Fruit fly (Drosophila melanogaster) whole organism, embryonic: Measurements from ENCODE around the gene pix.

Source experiments
- Awh ChIP-seq: fragments of 200-800 bp; sonication (Bioruptor generic); IDR thresholded peaks from 2 replicates; pipeline ENCODE4, ENCODE4 v1.3.6; 2022; ENCODE audit warnings: missing biosample characterization, missing genetic modification characterization
- BEAF-32 ChIP-seq: fragments of 200-800 bp; sonication (Bioruptor generic); optimal IDR thresholded peaks from 3 replicates; lab custom pipeline; 2017; ENCODE audit warnings: missing biosample characterization, missing genetic modification characterization, mild to moderate bottlenecking, moderate library complexity, missing genetic modification reagents
- CG10462 ChIP-seq: fragments of 200-800 bp; sonication (Bioruptor generic); optimal IDR thresholded peaks from 2 replicates; lab custom pipeline; 2016; ENCODE audit warnings: missing biosample characterization, missing genetic modification characterization
- CG11398 ChIP-seq: fragments of 200-800 bp; sonication (Bioruptor generic); optimal IDR thresholded peaks from 2 replicates; lab custom pipeline; 2016; ENCODE audit warnings: missing biosample characterization, missing genetic modification characterization
- CG11695 ChIP-seq: fragments of 200-800 bp; sonication (Bioruptor generic); IDR thresholded peaks from 3 replicates; pipeline ENCODE4 v1.3.6; 2022; ENCODE audit warnings: missing biosample characterization, missing genetic modification characterization
- CG12236 ChIP-seq: fragments of 200-800 bp; sonication (Bioruptor generic); optimal IDR thresholded peaks from 2 replicates; lab custom pipeline; 2016; ENCODE audit warnings: missing biosample characterization, missing genetic modification characterization
- CG12659 ChIP-seq: fragments of 200-800 bp; sonication (Bioruptor generic); optimal IDR thresholded peaks from 3 replicates; lab custom pipeline; 2017; ENCODE audit warnings: mild to moderate bottlenecking, missing biosample characterization, missing genetic modification reagents, missing genetic modification characterization
- CG13287 ChIP-seq: fragments of 200-800 bp; sonication (Bioruptor generic); IDR thresholded peaks from 2 replicates; pipeline ENCODE4 v1.3.6; 2022; ENCODE audit warnings: missing biosample characterization, missing genetic modification characterization; ENCODE audit not compliant: partially characterized antibody
- CG13296 ChIP-seq: fragments of 200-800 bp; sonication (Bioruptor generic); optimal IDR thresholded peaks from 3 replicates; lab custom pipeline; 2018; ENCODE audit warnings: missing biosample characterization, mild to moderate bottlenecking, missing genetic modification characterization
- CG13894 ChIP-seq: fragments of 200-800 bp; sonication (Bioruptor generic); optimal IDR thresholded peaks from 3 replicates; lab custom pipeline; 2018; ENCODE audit warnings: missing biosample characterization, mild to moderate bottlenecking, missing genetic modification characterization, moderate library complexity
- CG15073 ChIP-seq: fragments of 200-800 bp; sonication (Bioruptor generic); optimal IDR thresholded peaks from 2 replicates; lab custom pipeline; 2016; ENCODE audit warnings: missing biosample characterization, missing genetic modification characterization
- CG1603 ChIP-seq: fragments of 200-800 bp; sonication (Bioruptor generic); optimal IDR thresholded peaks from 2 replicates; lab custom pipeline; 2019; ENCODE audit warnings: missing biosample characterization, mild to moderate bottlenecking, missing genetic modification characterization, moderate library complexity
- CG33213 ChIP-seq: fragments of 200-800 bp; sonication (Bioruptor generic); optimal IDR thresholded peaks from 3 replicates; lab custom pipeline; 2016; ENCODE audit warnings: missing biosample characterization, missing genetic modification characterization
- CG34224 ChIP-seq: fragments of 200-800 bp; sonication (Bioruptor generic); IDR thresholded peaks from 3 replicates; pipeline ENCODE4 v1.3.6; 2022; ENCODE audit warnings: missing biosample characterization, missing genetic modification characterization; ENCODE audit not compliant: partially characterized antibody
- CG4617 ChIP-seq: fragments of 200-800 bp; sonication (Bioruptor generic); optimal IDR thresholded peaks from 3 replicates; lab custom pipeline; 2016; ENCODE audit warnings: missing biosample characterization, missing genetic modification characterization, borderline replicate concordance
- CG4820 ChIP-seq: fragments of 200-800 bp; sonication (Bioruptor generic); optimal IDR thresholded peaks from 3 replicates; lab custom pipeline; 2016; ENCODE audit warnings: missing biosample characterization, missing genetic modification characterization
- CG6791 ChIP-seq: fragments of 200-800 bp; sonication (Bioruptor generic); IDR thresholded peaks from 3 replicates; pipeline ENCODE4 v1.3.6; 2022; ENCODE audit warnings: missing biosample characterization, missing genetic modification characterization; ENCODE audit not compliant: partially characterized antibody
- CG8290 ChIP-seq, 3 experiments: fragments of 200-800 bp; sonication (Bioruptor generic); optimal IDR thresholded peaks; 2 replicates each; lab custom pipeline; 2016 to 2019; ENCODE audit warnings: missing biosample characterization in 3 of 3, missing genetic modification characterization in 3 of 3, mild to moderate bottlenecking in 2 of 3, moderate library complexity in 1 of 3
- CG9797 ChIP-seq: fragments of 200-800 bp; sonication (Bioruptor generic); optimal IDR thresholded peaks from 3 replicates; lab custom pipeline; 2018; ENCODE audit warnings: missing biosample characterization, mild to moderate bottlenecking, missing genetic modification characterization
- Dp ChIP-seq: fragments of 200-800 bp; sonication (Bioruptor generic); optimal IDR thresholded peaks from 2 replicates; lab custom pipeline; 2018; ENCODE audit warnings: missing biosample characterization, mild to moderate bottlenecking, missing genetic modification characterization, moderate library complexity
- ERR ChIP-seq: fragments of 200-800 bp; sonication (Bioruptor generic); optimal IDR thresholded peaks from 2 replicates; lab custom pipeline; 2016; ENCODE audit warnings: missing biosample characterization, missing genetic modification characterization
- Fer2 ChIP-seq: fragments of 200-800 bp; sonication (Bioruptor generic); optimal IDR thresholded peaks from 2 replicates; lab custom pipeline; 2018; ENCODE audit warnings: missing biosample characterization, mild to moderate bottlenecking, missing genetic modification characterization, moderate library complexity
- Gsc ChIP-seq: fragments of 200-800 bp; sonication (Bioruptor generic); IDR thresholded peaks from 2 replicates; pipeline ENCODE4 v1.3.6; 2022; ENCODE audit warnings: missing biosample characterization, missing genetic modification characterization
- HLH4C ChIP-seq: fragments of 200-800 bp; sonication (Bioruptor generic); IDR thresholded peaks from 3 replicates; pipeline ENCODE4 v1.3.6; 2022; ENCODE audit warnings: missing biosample characterization, missing genetic modification characterization; ENCODE audit not compliant: partially characterized antibody
- Med ChIP-seq: fragments of 200-800 bp; sonication (Bioruptor generic); peaks from one replicate; lab custom pipeline; 2016; ENCODE audit warnings: missing biosample characterization, missing genetic modification characterization, mild to moderate bottlenecking, inconsistent platforms, moderate library complexity
- Myb ChIP-seq: fragments of 200-800 bp; sonication (Bioruptor generic); optimal IDR thresholded peaks from 2 replicates; lab custom pipeline; 2016; ENCODE audit warnings: missing biosample characterization, missing genetic modification characterization
- Sox102F ChIP-seq: fragments of 200-800 bp; sonication (Bioruptor generic); optimal IDR thresholded peaks from 2 replicates; lab custom pipeline; 2018; ENCODE audit warnings: missing biosample characterization, mild to moderate bottlenecking, missing genetic modification characterization, moderate library complexity
- ac ChIP-seq: fragments of 200-800 bp; sonication (Bioruptor generic); optimal IDR thresholded peaks from 3 replicates; lab custom pipeline; 2017; ENCODE audit warnings: missing biosample characterization, mild to moderate bottlenecking, missing genetic modification characterization
- ato ChIP-seq: fragments of 200-800 bp; sonication (Bioruptor generic); IDR thresholded peaks from 2 replicates; pipeline ENCODE4 v1.3.6; 2022; ENCODE audit warnings: missing biosample characterization, missing genetic modification characterization; ENCODE audit not compliant: partially characterized antibody
- corto ChIP-seq: fragments of 200-800 bp; sonication (Bioruptor generic); optimal IDR thresholded peaks from 2 replicates; lab custom pipeline; 2016; ENCODE audit warnings: missing biosample characterization, mild to moderate bottlenecking, missing genetic modification characterization, moderate library complexity
- crol ChIP-seq: fragments of 200-800 bp; sonication (Bioruptor generic); IDR thresholded peaks from 2 replicates; pipeline ENCODE4 v1.3.6; 2022; ENCODE audit warnings: missing biosample characterization, missing genetic modification characterization
- dmrt99B ChIP-seq: fragments of 200-800 bp; sonication (Bioruptor generic); optimal IDR thresholded peaks from 2 replicates; lab custom pipeline; 2018; ENCODE audit warnings: missing biosample characterization, mild to moderate bottlenecking, missing genetic modification characterization, moderate library complexity
- fd3F ChIP-seq: fragments of 200-800 bp; sonication (Bioruptor generic); optimal IDR thresholded peaks from 2 replicates; lab custom pipeline; 2018; ENCODE audit warnings: missing biosample characterization, mild to moderate bottlenecking, missing genetic modification characterization, moderate library complexity
- gcm2 ChIP-seq: fragments of 200-800 bp; sonication (Bioruptor generic); optimal IDR thresholded peaks from 2 replicates; lab custom pipeline; 2016; ENCODE audit warnings: missing biosample characterization, missing genetic modification characterization
- gfzf ChIP-seq: fragments of 200-800 bp; sonication (Bioruptor generic); optimal IDR thresholded peaks from 2 replicates; lab custom pipeline; 2016; ENCODE audit warnings: missing biosample characterization, mild to moderate bottlenecking, missing genetic modification characterization, moderate library complexity
- gro ChIP-seq: fragments of 200-800 bp; sonication (Bioruptor generic); optimal IDR thresholded peaks from 2 replicates; lab custom pipeline; 2016; ENCODE audit warnings: missing biosample characterization, missing genetic modification characterization
- hbn ChIP-seq: fragments of 200-800 bp; sonication (Bioruptor generic); IDR thresholded peaks from 2 replicates; pipeline ENCODE4 v1.3.6; 2022; ENCODE audit warnings: missing biosample characterization, missing genetic modification characterization; ENCODE audit not compliant: partially characterized antibody
- insv ChIP-seq, 2 experiments: fragments of 200-800 bp; sonication (Bioruptor generic); optimal IDR thresholded peaks; 3 replicates each; lab custom pipeline; 2016 to 2018; ENCODE audit warnings: missing biosample characterization in 2 of 2, missing genetic modification characterization in 2 of 2
- knrl ChIP-seq: fragments of 200-800 bp; sonication (Bioruptor generic); IDR thresholded peaks from 3 replicates; pipeline ENCODE4 v1.3.6; 2022; ENCODE audit warnings: missing biosample characterization, missing genetic modification characterization; ENCODE audit not compliant: partially characterized antibody
- pum ChIP-seq: fragments of 200-800 bp; sonication (Bioruptor generic); optimal IDR thresholded peaks from 2 replicates; lab custom pipeline; 2016; ENCODE audit warnings: missing biosample characterization, missing genetic modification characterization
- salm ChIP-seq: fragments of 200-800 bp; sonication (Bioruptor generic); optimal IDR thresholded peaks from 2 replicates; lab custom pipeline; 2018; ENCODE audit warnings: missing biosample characterization, mild to moderate bottlenecking, missing genetic modification characterization
- stwl ChIP-seq: fragments of 200-800 bp; sonication (Bioruptor generic); optimal IDR thresholded peaks from 3 replicates; lab custom pipeline; 2018; ENCODE audit warnings: missing biosample characterization, mild to moderate bottlenecking, missing genetic modification characterization, moderate library complexity
- unpg ChIP-seq: fragments of 200-800 bp; sonication (Bioruptor generic); optimal IDR thresholded peaks from 3 replicates; lab custom pipeline; 2018; ENCODE audit warnings: missing biosample characterization, mild to moderate bottlenecking, missing genetic modification characterization, moderate library complexity
- wek ChIP-seq: fragments of 200-800 bp; sonication (Bioruptor generic); optimal IDR thresholded peaks from 3 replicates; lab custom pipeline; 2018; ENCODE audit warnings: missing biosample characterization, mild to moderate bottlenecking, missing genetic modification characterization, moderate library complexity
- wor ChIP-seq: fragments of 200-800 bp; sonication (Bioruptor generic); IDR thresholded peaks from 2 replicates; pipeline ENCODE4 v1.3.6; 2022; ENCODE audit warnings: missing biosample characterization, missing genetic modification characterization
- zen ChIP-seq: fragments of 200-800 bp; sonication (Bioruptor generic); optimal IDR thresholded peaks from 3 replicates; lab custom pipeline; 2018; ENCODE audit warnings: missing biosample characterization, mild to moderate bottlenecking, missing genetic modification characterization, moderate library complexity

The pix gene

dm6 chr3L:8953962-8954647 is 20.5 kb downstream of the pix start, which contains the start of the genes CG43783 and orb2 (continued):
- TF ChIP-seq wek (peak; percentile 63), CG11398 (GFP tag; lab: Kevin White, UChicago) (no peak), Myb (GFP tag; lab: Kevin White, UChicago) (no peak), CG12659 (peak; percentile 4), knrl (GFP tag; lab: Robert Waterston, UW) (peak; percentile 23; the same call in 2 of the 3 replicates), fd3F (GFP tag; lab: Kevin White, UChicago) (no peak), hbn (GFP tag; lab: Robert Waterston, UW) (peak; percentile 57), HLH4C (GFP tag; lab: Robert Waterston, UW) (peak; percentile 77), CG11695 (GFP tag; lab: Robert Waterston, UW) (no peak), CG13287 (peak; percentile 69), Med (GFP tag; lab: Kevin White, UChicago) (peak; percentile 32), CG12236 (GFP tag; lab: Kevin White, UChicago) (no peak), gfzf (GFP tag; lab: Kevin White, UChicago) (peak; percentile 13), CG13296 (no peak), CG9797 (GFP tag; lab: Kevin White, UChicago) (no peak), CG34224 (GFP tag; lab: Robert Waterston, UW) (peak; percentile 77), CG4617 (GFP tag; lab: Kevin White, UChicago) (peak; percentile 32), ato (GFP tag; lab: Robert Waterston, UW) (peak; percentile 75), corto (GFP tag; lab: Kevin White, UChicago) (no peak), stwl (tag; lab: Kevin White, UChicago) (peak; percentile 55), crol (GFP tag; lab: Robert Waterston, UW) (no peak), Dp (GFP tag; lab: Kevin White, UChicago) (peak; percentile 85), CG6791 (peak; percentile 66; the same call in 2 of the 3 replicates), BEAF-32 (GFP tag; lab: Kevin White, UChicago) (peak; percentile 63), CG1603 (peak; percentile 9)

- TF ChIP-seq salm (tag; lab: Kevin White, UChicago) (peak; percentile 49), CG8290 (GFP tag; optimal IDR thresholded peaks at IDR 0.05; lab: Kevin White, UChicago) (no peak), CG8290 (tag; optimal IDR thresholded peaks at IDR 0.05; lab: Kevin White, UChicago) (peak in 1 of 2 experiments; percentile 26), insv (GFP tag; optimal IDR thresholded peaks at IDR 0.05; lab: Kevin White, UChicago) (peak in 1 of 2 experiments; percentile 19), pum (GFP tag; lab: Kevin White, UChicago) (peak; percentile 57), CG10462 (no peak), Fer2 (peak; percentile 49), CG13894 (tag; lab: Kevin White, UChicago) (peak; percentile 38), ac (GFP tag; lab: Kevin White, UChicago) (no peak), unpg (GFP tag; lab: Kevin White, UChicago) (peak; percentile 72), CG33213 (GFP tag; lab: Kevin White, UChicago) (no peak), Awh (GFP tag; lab: Robert Waterston, UW) (0 out of 2 replicates have a peak, but pooled peaks have one; percentile 12), wor (no peak), corto (GFP tag; lab: Kevin White, UChicago) (no peak), Gsc (GFP tag; lab: Robert Waterston, UW) (no peak), gro (GFP tag; lab: Kevin White, UChicago) (peak; percentile 29), zen (tag; lab: Kevin White, UChicago) (no peak), Sox102F (peak; percentile 62), gcm2 (GFP tag; lab: Kevin White, UChicago) (no peak), dmrt99B (tag; lab: Kevin White, UChicago) (peak; percentile 79), Med (GFP tag; lab: Kevin White, UChicago) (peak; percentile 82), ERR (GFP tag; lab: Kevin White, UChicago) (no peak), CG4820 (GFP tag; lab: Kevin White, UChicago) (peak; percentile 20), CG15073 (GFP tag; lab: Kevin White, UChicago) (no peak)
Measured at dm6 chr3L:8953199-8953956, 21.2 kb downstream of the pix start.
